Worm (Caenorhabditis elegans) whole organism, L3 larva: ENCODE results near the gene D1025.1.

Source experiments
- nhr-11 ChIP-seq: fragments of 150-350 bp; optimal IDR thresholded peaks from 2 replicates; lab custom pipeline; 2014; ENCODE audit warnings: missing biosample characterization, missing genetic modification characterization
- snpc-4 ChIP-seq: fragments of 150-350 bp; optimal IDR thresholded peaks from 2 replicates; lab custom pipeline; 2014; ENCODE audit warnings: missing biosample characterization, missing genetic modification characterization
- zag-1 ChIP-seq: fragments of 150-350 bp; optimal IDR thresholded peaks from 2 replicates; lab custom pipeline; 2014; ENCODE audit warnings: missing biosample characterization, missing genetic modification characterization

- TF ChIP-seq nhr-11 (tag; lab: Kevin White, UChicago) (no peak), zag-1 (no peak), snpc-4 (tag; lab: Kevin White, UChicago) (no peak)
Observed at ce11 chrX:14473740-14474139, 46.8 kb upstream of the D1025.1 start, which contains the start of gene M163.5.
